Fruit fly (Drosophila melanogaster) Kc167 (cell line): ENCODE data around the gene CG46518.
"Not testable (repeated sequence)": the region's sequence is repeated elsewhere in the genome, so short reads cannot be mapped to it uniquely, and the experiment has no call there.

ENCODE experiments used
- Myc ChIP-seq: fragments of >200 bp; optimal IDR thresholded peaks from 2 replicates; lab custom pipeline; 2017; ENCODE audit warnings: missing external identifiers
- h ChIP-seq: fragments of >200 bp; optimal IDR thresholded peaks from 3 replicates; lab custom pipeline; 2018; ENCODE audit warnings: missing external identifiers

DNA sequence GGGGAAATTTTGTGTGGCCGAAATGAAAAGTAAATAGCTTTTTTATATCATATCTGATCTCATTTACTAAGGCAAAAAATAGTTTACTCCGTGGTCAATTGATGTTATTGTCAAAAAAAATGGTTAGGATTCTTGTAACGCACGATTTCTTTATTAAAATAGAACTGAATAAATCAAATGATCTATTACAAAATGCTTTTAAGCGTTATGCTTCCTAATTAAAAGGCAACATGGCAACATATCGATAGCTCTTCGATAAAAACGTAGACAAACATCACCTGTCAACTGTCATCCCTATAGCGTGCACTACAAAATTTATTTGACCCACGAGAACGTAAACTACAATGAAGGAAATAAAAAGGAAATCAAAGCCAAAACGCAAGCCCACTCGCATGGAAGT, 19.9 kb downstream of the CG46518 start, which contains the start of gene CG46522:
- TF ChIP-seq Myc (lab: Kevin White, UChicago); h: not testable (repeated sequence)
